Worm (Caenorhabditis elegans): ENCODE results near the gene gadr-4.
A peak's percentile ranks its signal among the peaks of the same experiment; 100 is the strongest.

The gadr-4 gene

ce11 chrII:4044349-4044748, 18.0 kb downstream of the gadr-4 start, which contains the start of gene rpn-11 (continued):
- TF ChIP-seq Y105C5A.15 (GFP tag; IDR thresholded peaks at IDR 0.05) (no peak), zag-1 (tag; optimal IDR thresholded peaks at IDR 0.05) (no peak), F37D6.2 (tag; optimal IDR thresholded peaks at IDR 0.05) (peak; percentile 54), daf-8 (GFP tag; IDR thresholded peaks at IDR 0.05) (no peak), nhr-42 (GFP tag; IDR thresholded peaks at IDR 0.05) (peak; percentile 53; the same call in 1 of the 2 replicates), sdz-12 (GFP tag; optimal IDR thresholded peaks at IDR 0.05) (no peak), mxl-3 (GFP tag; optimal IDR thresholded peaks at IDR 0.05) (peak; percentile 60), nhr-76 (tag; optimal IDR thresholded peaks at IDR 0.05) (no peak), ceh-62 (tag; optimal IDR thresholded peaks at IDR 0.05) (no peak), php-3 (GFP tag; IDR thresholded peaks at IDR 0.05) (peak; percentile 60; the same call in 1 of the 2 replicates), nhr-102 (tag; optimal IDR thresholded peaks at IDR 0.05) (peak; percentile 79), ZK546.5 (tag; optimal IDR thresholded peaks at IDR 0.05) (no peak), lsy-2 (tag; optimal IDR thresholded peaks at IDR 0.05) (peak; percentile 81 to 97), tra-1 (GFP tag; IDR thresholded peaks at IDR 0.05) (peak; percentile 70; the same call in 1 of the 2 replicates), hlh-11 (tag; optimal IDR thresholded peaks at IDR 0.05) (peak; percentile 85), fkh-10 (GFP tag; optimal IDR thresholded peaks at IDR 0.05) (peak; percentile 43), tag-97 (GFP tag; IDR thresholded peaks at IDR 0.05) (no peak), R02D3.7 (tag; optimal IDR thresholded peaks at IDR 0.05) (no peak), nhr-6 (tag; optimal IDR thresholded peaks at IDR 0.05) (peak; percentile 44), cey-2 (tag; optimal IDR thresholded peaks at IDR 0.05; ENCODE audit: borderline replicate concordance, insufficient read depth) (no peak), daf-16 (GFP tag; optimal IDR thresholded peaks at IDR 0.05) (peak in 1 of 2 experiments; percentile 18), daf-16 (tag; optimal IDR thresholded peaks at IDR 0.05) (peak; percentile 37), vab-7 (GFP tag; IDR thresholded peaks at IDR 0.05) (no peak)

ce11 chrII:4042696-4043095, 19.7 kb downstream of the gadr-4 start:
- peak; percentile 29 for TF ChIP-seq unc-130 (GFP tag; optimal IDR thresholded peaks at IDR 0.05)
- no peak for TF ChIP-seq fos-1 (tag; optimal IDR thresholded peaks at IDR 0.05)
- peak; percentile 60; the same call in 1 of the 2 replicates for TF ChIP-seq snpc-1.2 (GFP tag; IDR thresholded peaks at IDR 0.05)
- TF ChIP-seq hif-1 (tag; optimal IDR thresholded peaks at IDR 0.05), result no peak
- TF ChIP-seq aha-1 (tag), result peak; percentile 80
- no peak for TF ChIP-seq dmd-9 (GFP tag; IDR thresholded peaks at IDR 0.05)
- peak; percentile 52 for TF ChIP-seq lin-38 (GFP tag; IDR thresholded peaks at IDR 0.05)
- TF ChIP-seq snpc-4 (tag; optimal IDR thresholded peaks at IDR 0.05), result no peak
- TF ChIP-seq egl-43 (GFP tag; IDR thresholded peaks at IDR 0.05), result peak; percentile 19; the same call in 1 of the 2 replicates
- TF ChIP-seq arid-1 (GFP tag; conservative IDR thresholded peaks at IDR 0.05), result 0 out of 2 replicates have a peak, but pooled peaks have one; percentile 18
- 0 out of 2 replicates have a peak, but pooled peaks have one; percentile 18 for TF ChIP-seq pha-4 (GFP tag; IDR thresholded peaks at IDR 0.05)
- no peak for TF ChIP-seq pha-4 (tag; optimal IDR thresholded peaks at IDR 0.05)
- no peak for TF ChIP-seq dve-1 (tag; optimal IDR thresholded peaks at IDR 0.05; ENCODE audit: insufficient read depth)
- TF ChIP-seq F49E8.2 (tag; optimal IDR thresholded peaks at IDR 0.05; ENCODE audit: borderline replicate concordance), result peak; percentile 63
- TF ChIP-seq ama-1 (optimal IDR thresholded peaks at IDR 0.05), result peak; percentile 62
- TF ChIP-seq Y48G9A.11 (GFP tag; IDR thresholded peaks at IDR 0.05), result 0 out of 2 replicates have a peak, but pooled peaks have one; percentile 34
- 0 out of 2 replicates have a peak, but pooled peaks have one; percentile 39 for TF ChIP-seq dmd-8 (GFP tag; IDR thresholded peaks at IDR 0.05)
- 0 out of 2 replicates have a peak, but pooled peaks have one; percentile 23 for TF ChIP-seq Y75B8A.6 (GFP tag; IDR thresholded peaks at IDR 0.05)
